In the genomic region with DNA sequence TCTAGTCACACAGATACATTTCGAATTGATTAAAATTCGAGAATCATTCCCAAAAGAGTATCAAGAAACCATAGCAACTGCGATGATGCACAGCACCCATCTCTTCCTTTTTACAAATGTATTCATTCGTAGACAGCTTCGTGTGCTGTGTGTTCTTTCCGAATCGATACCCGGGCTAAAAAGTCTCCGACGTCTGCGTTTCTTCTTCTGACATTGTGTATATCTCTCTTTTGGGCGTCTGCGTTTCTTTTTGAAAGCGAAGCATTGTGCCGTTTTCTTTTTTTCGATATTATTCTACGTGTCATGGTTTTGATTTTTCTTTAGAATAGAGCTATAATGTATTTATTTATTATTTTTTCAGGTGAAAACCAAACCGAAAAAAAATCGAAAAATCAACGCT, we compare ENCODE assay signal across 8 worm cellular contexts.
TF ChIP-seq lines count a peak whose summit lies in the region.

attf-5 (plus strand) TSS at position 362 of the 400 bp plus-strand sequence.

TF ChIP-seq in whole organism, L1 larva, 84 proteins besides CTCF, POLR2A, EP300 and RAD21 (continues in another document):
- TF ChIP-seq Y116A8C.19 (tag; optimal IDR thresholded peaks at IDR 0.05; lab: Kevin White, UChicago; ENCODE audit: borderline replicate concordance) (no peak), nhr-47 (tag; optimal IDR thresholded peaks at IDR 0.05; lab: Kevin White, UChicago) (peak; percentile 29), sox-4 (tag; optimal IDR thresholded peaks at IDR 0.05; lab: Kevin White, UChicago) (no peak), lin-13 (GFP tag; optimal IDR thresholded peaks at IDR 0.05; lab: Kevin White, UChicago) (no peak), efl-1 (optimal IDR thresholded peaks at IDR 0.05; lab: Kevin White, UChicago) (peak; percentile 33 to 52), efl-1 (GFP tag; optimal IDR thresholded peaks at IDR 0.05 in 1 of 2; lab: Kevin White, UChicago) (no peak), aha-1 (tag; optimal IDR thresholded peaks at IDR 0.05; lab: Kevin White, UChicago) (no peak), pag-3 (tag; optimal IDR thresholded peaks at IDR 0.05; lab: Kevin White, UChicago; ENCODE audit: borderline replicate concordance, insufficient read depth) (no peak), lir-3 (tag; optimal IDR thresholded peaks at IDR 0.05; lab: Kevin White, UChicago; ENCODE audit: poor library complexity) (no peak), hpl-2 (GFP tag; optimal IDR thresholded peaks at IDR 0.05; lab: Kevin White, UChicago) (no peak)

TF ChIP-seq in whole organism, L2 larva, 48 proteins besides CTCF, POLR2A, EP300 and RAD21:
- TF ChIP-seq unc-55 (GFP tag; optimal IDR thresholded peaks at IDR 0.05; lab: Kevin White, UChicago) (peak; percentile 57), C34F6.9 (tag; optimal IDR thresholded peaks at IDR 0.05; lab: Kevin White, UChicago) (peak; percentile 53), nhr-129 (tag; optimal IDR thresholded peaks at IDR 0.05; lab: Kevin White, UChicago) (peak; percentile 1), lsy-2 (tag; optimal IDR thresholded peaks at IDR 0.05; lab: Kevin White, UChicago) (no peak), crh-2 (tag; optimal IDR thresholded peaks at IDR 0.05; lab: Kevin White, UChicago) (peak; percentile 47)

TF ChIP-seq in whole organism, L3 larva, 47 proteins besides CTCF, POLR2A, EP300 and RAD21 (continues in another document):
- no peak for TF ChIP-seq unc-39 (tag; optimal IDR thresholded peaks at IDR 0.05; lab: Kevin White, UChicago)
- TF ChIP-seq ama-1 (optimal IDR thresholded peaks at IDR 0.05; lab: Kevin White, UChicago): no peak
- TF ChIP-seq nhr-23 (tag; optimal IDR thresholded peaks at IDR 0.05; lab: Kevin White, UChicago): peak; percentile 22
- TF ChIP-seq egl-5 (tag; optimal IDR thresholded peaks at IDR 0.05; lab: Kevin White, UChicago): no peak
- no peak for TF ChIP-seq nhr-12 (tag; optimal IDR thresholded peaks at IDR 0.05; lab: Kevin White, UChicago)
- no peak for TF ChIP-seq nhr-76 (tag; optimal IDR thresholded peaks at IDR 0.05; lab: Kevin White, UChicago)
- TF ChIP-seq lin-39 (tag; optimal IDR thresholded peaks at IDR 0.05; lab: Kevin White, UChicago): no peak
- TF ChIP-seq egl-27 (tag; optimal IDR thresholded peaks at IDR 0.05; lab: Kevin White, UChicago): no peak
- peak; percentile 78 for TF ChIP-seq ceh-28 (tag; optimal IDR thresholded peaks at IDR 0.05; lab: Kevin White, UChicago)
- no peak for TF ChIP-seq sea-2 (GFP tag; optimal IDR thresholded peaks at IDR 0.05; lab: Kevin White, UChicago)
- TF ChIP-seq ztf-11 (tag; optimal IDR thresholded peaks at IDR 0.05; lab: Kevin White, UChicago): no peak
- no peak for TF ChIP-seq elt-3 (tag; optimal IDR thresholded peaks at IDR 0.05; lab: Kevin White, UChicago)
- TF ChIP-seq aly-2 (tag; optimal IDR thresholded peaks at IDR 0.05; lab: Kevin White, UChicago): no peak

TF ChIP-seq in whole organism, L4 larva, 104 proteins besides CTCF, POLR2A, EP300 and RAD21:
- no peak for TF ChIP-seq egl-27 (tag; optimal IDR thresholded peaks at IDR 0.05; lab: Kevin White, UChicago)
- no peak for TF ChIP-seq lin-13 (GFP tag; optimal IDR thresholded peaks at IDR 0.05; lab: Kevin White, UChicago)
- TF ChIP-seq D1046.2 (GFP tag; IDR thresholded peaks at IDR 0.05; lab: Robert Waterston, UW): no peak
- no peak for TF ChIP-seq Y48G9A.11 (GFP tag; IDR thresholded peaks at IDR 0.05; lab: Robert Waterston, UW)
- TF ChIP-seq daf-16 (GFP tag; optimal IDR thresholded peaks at IDR 0.05; lab: Kevin White, UChicago): no peak
- TF ChIP-seq daf-16 (tag; optimal IDR thresholded peaks at IDR 0.05; lab: Kevin White, UChicago): no peak
- peak; percentile 18 for TF ChIP-seq ceh-28 (tag; optimal IDR thresholded peaks at IDR 0.05; lab: Kevin White, UChicago)
- TF ChIP-seq R02D3.7 (tag; optimal IDR thresholded peaks at IDR 0.05; lab: Kevin White, UChicago): no peak
- no peak for TF ChIP-seq lsy-2 (tag; optimal IDR thresholded peaks at IDR 0.05; lab: Kevin White, UChicago)

TF ChIP-seq in whole organism, late embryonic, 69 proteins besides CTCF, POLR2A, EP300 and RAD21 (continues in another document):
- no peak for TF ChIP-seq eyg-1 (tag; optimal IDR thresholded peaks at IDR 0.05; lab: Kevin White, UChicago)
- TF ChIP-seq sdc-2 (tag; optimal IDR thresholded peaks at IDR 0.05; lab: Kevin White, UChicago): peak; percentile 89
- peak; percentile 70 for TF ChIP-seq ceh-48 (tag; optimal IDR thresholded peaks at IDR 0.05; lab: Kevin White, UChicago)
- no peak for TF ChIP-seq ceh-31 (tag; optimal IDR thresholded peaks at IDR 0.05; lab: Kevin White, UChicago)
- TF ChIP-seq unc-86 (tag; optimal IDR thresholded peaks at IDR 0.05; lab: Kevin White, UChicago): no peak
- peak; percentile 12 for TF ChIP-seq nfya-1 (tag; optimal IDR thresholded peaks at IDR 0.05; lab: Kevin White, UChicago)
- TF ChIP-seq hlh-15 (tag; optimal IDR thresholded peaks at IDR 0.05; lab: Kevin White, UChicago): no peak
- no peak for TF ChIP-seq nhr-11 (tag; optimal IDR thresholded peaks at IDR 0.05; lab: Kevin White, UChicago)
- TF ChIP-seq pag-3 (tag; optimal IDR thresholded peaks at IDR 0.05; lab: Kevin White, UChicago; ENCODE audit: borderline replicate concordance): no peak
- peak; percentile 21 for TF ChIP-seq unc-55 (GFP tag; optimal IDR thresholded peaks at IDR 0.05; lab: Kevin White, UChicago)
- TF ChIP-seq C38D4.7 (GFP tag; optimal IDR thresholded peaks at IDR 0.05; lab: Kevin White, UChicago): no peak
- TF ChIP-seq ceh-45 (GFP tag; IDR thresholded peaks at IDR 0.05; lab: Robert Waterston, UW): no peak
- no peak for TF ChIP-seq lim-6 (tag; optimal IDR thresholded peaks at IDR 0.05; lab: Kevin White, UChicago)
- no peak for TF ChIP-seq ceh-34 (tag; optimal IDR thresholded peaks at IDR 0.05; lab: Kevin White, UChicago)

TF ChIP-seq in whole organism, midembryonic, 9 proteins besides CTCF, POLR2A, EP300 and RAD21:
- TF ChIP-seq klf-2 (GFP tag; conservative IDR thresholded peaks at IDR 0.05; lab: Robert Waterston, UW) (no peak), ztf-23 (GFP tag; IDR thresholded peaks at IDR 0.05; lab: Robert Waterston, UW) (no peak), T22C8.4 (GFP tag; IDR thresholded peaks at IDR 0.05; lab: Robert Waterston, UW) (peak; percentile 80), ref-1 (GFP tag; conservative IDR thresholded peaks at IDR 0.05; lab: Robert Waterston, UW) (no peak), ztf-29 (GFP tag; IDR thresholded peaks at IDR 0.05; lab: Robert Waterston, UW) (no peak), med-1 (GFP tag; optimal IDR thresholded peaks at IDR 0.05; lab: Kevin White, UChicago; ENCODE audit: insufficient read depth) (no peak)

TF ChIP-seq in whole organism, mixed stage, embryonic, 35 proteins besides CTCF, POLR2A, EP300 and RAD21 (continues in another document):
- no peak for TF ChIP-seq pha-4 (tag; optimal IDR thresholded peaks at IDR 0.05; lab: Kevin White, UChicago)
- TF ChIP-seq sptf-1 (tag; optimal IDR thresholded peaks at IDR 0.05; lab: Kevin White, UChicago): no peak
- TF ChIP-seq mab-5 (tag; optimal IDR thresholded peaks at IDR 0.05; lab: Kevin White, UChicago): no peak
- TF ChIP-seq ceh-39 (tag; optimal IDR thresholded peaks at IDR 0.05; lab: Kevin White, UChicago): peak; percentile 91
- no peak for TF ChIP-seq ceh-43 (GFP tag; optimal IDR thresholded peaks at IDR 0.05; lab: Kevin White, UChicago)
- no peak for TF ChIP-seq unc-62 (GFP tag; optimal IDR thresholded peaks at IDR 0.05; lab: Kevin White, UChicago)
- TF ChIP-seq lin-32 (GFP tag; optimal IDR thresholded peaks at IDR 0.05; lab: Kevin White, UChicago): no peak
- no peak for TF ChIP-seq lin-13 (tag; optimal IDR thresholded peaks at IDR 0.05; lab: Kevin White, UChicago)
- TF ChIP-seq ces-1 (GFP tag; optimal IDR thresholded peaks at IDR 0.05; lab: Kevin White, UChicago): peak; percentile 57
- TF ChIP-seq bed-3 (GFP tag; optimal IDR thresholded peaks at IDR 0.05; lab: Kevin White, UChicago): no peak
- TF ChIP-seq unc-39 (tag; optimal IDR thresholded peaks at IDR 0.05; lab: Kevin White, UChicago): no peak
- no peak for TF ChIP-seq hlh-1 (tag; optimal IDR thresholded peaks at IDR 0.05; lab: Kevin White, UChicago)
- no peak for TF ChIP-seq cnd-1 (tag; optimal IDR thresholded peaks at IDR 0.05; lab: Kevin White, UChicago)
- TF ChIP-seq nhr-2 (tag; optimal IDR thresholded peaks at IDR 0.05; lab: Kevin White, UChicago): no peak
- no peak for TF ChIP-seq elt-1 (tag; optimal IDR thresholded peaks at IDR 0.05; lab: Kevin White, UChicago; ENCODE audit: borderline replicate concordance, insufficient read depth)
- TF ChIP-seq nhr-76 (tag; optimal IDR thresholded peaks at IDR 0.05; lab: Kevin White, UChicago): no peak
- no peak for TF ChIP-seq mls-2 (tag; optimal IDR thresholded peaks at IDR 0.05; lab: Kevin White, UChicago)
- TF ChIP-seq nhr-237 (tag; optimal IDR thresholded peaks at IDR 0.05; lab: Kevin White, UChicago): no peak
- TF ChIP-seq tbx-8 (GFP tag; optimal IDR thresholded peaks at IDR 0.05; lab: Kevin White, UChicago): no peak

TF ChIP-seq in whole organism, young adult, 124 proteins besides CTCF, POLR2A, EP300 and RAD21:
- TF ChIP-seq hmg-1.2 (GFP tag; IDR thresholded peaks at IDR 0.05; lab: Robert Waterston, UW): peak; percentile 88
- TF ChIP-seq ztf-18 (tag; optimal IDR thresholded peaks at IDR 0.05; lab: Kevin White, UChicago): no peak
- no peak for TF ChIP-seq B0336.3 (GFP tag; IDR thresholded peaks at IDR 0.05; lab: Robert Waterston, UW)
- no peak for TF ChIP-seq cebp-2 (GFP tag; IDR thresholded peaks at IDR 0.05; lab: Robert Waterston, UW)
- no peak for TF ChIP-seq snpc-1.1 (tag; optimal IDR thresholded peaks at IDR 0.05; lab: Kevin White, UChicago; ENCODE audit: insufficient read depth)
- TF ChIP-seq tbp1 (GFP tag; optimal IDR thresholded peaks at IDR 0.05; lab: Kevin White, UChicago): no peak
- TF ChIP-seq F55B11.4 (tag; optimal IDR thresholded peaks at IDR 0.05; lab: Kevin White, UChicago; ENCODE audit: borderline replicate concordance, insufficient read depth): no peak
- TF ChIP-seq cebp-1 (GFP tag; IDR thresholded peaks at IDR 0.05; lab: Robert Waterston, UW): no peak
- TF ChIP-seq cebp-1 (tag; optimal IDR thresholded peaks at IDR 0.05; lab: Kevin White, UChicago): no peak
